Fruit fly (Drosophila melanogaster): ENCODE measurements around the gene CG46042.

Gene CG46042

dm6 chr3R:19924331-19924730 lies 17.9 kb downstream of the CG46042 start:
- TF ChIP-seq h (optimal IDR thresholded peaks at IDR 0.05) (no peak), ttk (optimal IDR thresholded peaks at IDR 0.05) (no peak), psq (optimal IDR thresholded peaks at IDR 0.05) (no peak), Sin3A (optimal IDR thresholded peaks at IDR 0.05) (no peak), insv (optimal IDR thresholded peaks at IDR 0.05) (no peak)

- no peak for TF ChIP-seq psq (optimal IDR thresholded peaks at IDR 0.05)
- TF ChIP-seq h (optimal IDR thresholded peaks at IDR 0.05) = no peak
- TF ChIP-seq Sin3A (optimal IDR thresholded peaks at IDR 0.05) = no peak
- no peak for TF ChIP-seq insv (optimal IDR thresholded peaks at IDR 0.05)
- TF ChIP-seq ttk (optimal IDR thresholded peaks at IDR 0.05) = no peak
- TF ChIP-seq Myc (optimal IDR thresholded peaks at IDR 0.05) = no peak
Measured at dm6 chr3R:19918207-19918606, 24.0 kb downstream of the CG46042 start, which contains the start of gene CG4770. TSS of gene CG4770 (plus strand) at chr3R:19918507.

dm6 chr3R:19917739-19918138 lies 24.5 kb downstream of the CG46042 start, which contains the start of gene CG4465:
TSS of gene CG4465 (minus strand) at chr3R:19917839.
- no peak for TF ChIP-seq Sin3A (optimal IDR thresholded peaks at IDR 0.05)
- TF ChIP-seq Myc (optimal IDR thresholded peaks at IDR 0.05) = no peak
- TF ChIP-seq insv (optimal IDR thresholded peaks at IDR 0.05) = no peak
- no peak for TF ChIP-seq ttk (optimal IDR thresholded peaks at IDR 0.05)
- no peak for TF ChIP-seq psq (optimal IDR thresholded peaks at IDR 0.05)
- TF ChIP-seq h (optimal IDR thresholded peaks at IDR 0.05) = no peak

dm6 chr3R:19915312-19915711 lies 26.9 kb downstream of the CG46042 start, which contains the start of the genes Xport-A and Xport-B:
TSS of gene Xport-A (minus strand) at chr3R:19915412.
TSS of gene Xport-B (minus strand) at chr3R:19915412.
- TF ChIP-seq insv (optimal IDR thresholded peaks at IDR 0.05) (no peak), h (optimal IDR thresholded peaks at IDR 0.05) (no peak), Sin3A (optimal IDR thresholded peaks at IDR 0.05) (no peak), ttk (optimal IDR thresholded peaks at IDR 0.05) (no peak), psq (optimal IDR thresholded peaks at IDR 0.05) (no peak), Myc (optimal IDR thresholded peaks at IDR 0.05) (no peak)

- no peak for TF ChIP-seq Myc (optimal IDR thresholded peaks at IDR 0.05)
- no peak for TF ChIP-seq Sin3A (optimal IDR thresholded peaks at IDR 0.05)
- no peak for TF ChIP-seq insv (optimal IDR thresholded peaks at IDR 0.05)
- TF ChIP-seq ttk (optimal IDR thresholded peaks at IDR 0.05) = no peak
- TF ChIP-seq h (optimal IDR thresholded peaks at IDR 0.05) = no peak
- no peak for TF ChIP-seq psq (optimal IDR thresholded peaks at IDR 0.05)
Measured at dm6 chr3R:19911030-19911429, 31.2 kb downstream of the CG46042 start.

dm6 chr3R:19910302-19911029 lies 31.7 kb downstream of the CG46042 start:
- TF ChIP-seq psq (optimal IDR thresholded peaks at IDR 0.05) (no peak), Myc (optimal IDR thresholded peaks at IDR 0.05) (no peak), Sin3A (optimal IDR thresholded peaks at IDR 0.05) (no peak), h (optimal IDR thresholded peaks at IDR 0.05) (no peak), insv (optimal IDR thresholded peaks at IDR 0.05) (no peak), ttk (optimal IDR thresholded peaks at IDR 0.05) (no peak)

- no peak for TF ChIP-seq Sin3A (optimal IDR thresholded peaks at IDR 0.05)
- TF ChIP-seq insv (optimal IDR thresholded peaks at IDR 0.05) = no peak
Measured at dm6 chr3R:19909541-19910182, 32.5 kb downstream of the CG46042 start.

dm6 chr3R:19908863-19909343 lies 33.3 kb downstream of the CG46042 start:
- TF ChIP-seq insv (optimal IDR thresholded peaks at IDR 0.05) = no peak
- no peak for TF ChIP-seq h (optimal IDR thresholded peaks at IDR 0.05)
- no peak for TF ChIP-seq Myc (optimal IDR thresholded peaks at IDR 0.05)
- no peak for TF ChIP-seq Sin3A (optimal IDR thresholded peaks at IDR 0.05)
- TF ChIP-seq psq (optimal IDR thresholded peaks at IDR 0.05) = no peak
- no peak for TF ChIP-seq ttk (optimal IDR thresholded peaks at IDR 0.05)

dm6 chr3R:19905932-19906439 lies 36.2 kb downstream of the CG46042 start:
- TF ChIP-seq psq (optimal IDR thresholded peaks at IDR 0.05) = no peak
- no peak for TF ChIP-seq insv (optimal IDR thresholded peaks at IDR 0.05)
- no peak for TF ChIP-seq h (optimal IDR thresholded peaks at IDR 0.05)
- TF ChIP-seq Sin3A (optimal IDR thresholded peaks at IDR 0.05) = no peak
- TF ChIP-seq Myc (optimal IDR thresholded peaks at IDR 0.05) = no peak
- no peak for TF ChIP-seq ttk (optimal IDR thresholded peaks at IDR 0.05)

dm6 chr3R:19904865-19905373 lies 37.3 kb downstream of the CG46042 start, which contains the start of the genes Surf6 and RhoGAP92B:
TSS of gene Surf6 (minus strand) at chr3R:19904868.
TSS of gene RhoGAP92B (plus strand) at chr3R:19905164.
- no peak for TF ChIP-seq insv (optimal IDR thresholded peaks at IDR 0.05)

dm6 chr3R:19902926-19903739 lies 39.1 kb downstream of the CG46042 start, which contains the start of gene ClpX:
TSS of gene ClpX (minus strand) at chr3R:19903689.
- TF ChIP-seq ttk (optimal IDR thresholded peaks at IDR 0.05) (no peak), Myc (optimal IDR thresholded peaks at IDR 0.05) (no peak), insv (optimal IDR thresholded peaks at IDR 0.05) (no peak), h (optimal IDR thresholded peaks at IDR 0.05) (no peak), Sin3A (optimal IDR thresholded peaks at IDR 0.05) (no peak), psq (optimal IDR thresholded peaks at IDR 0.05) (no peak)

All from Kc167 (cell line).